Fruit fly (Drosophila melanogaster) whole organism, embryonic: Measurements from ENCODE around the gene CG11560.

Experiments
- ATbp ChIP-seq: fragments of 200-800 bp; sonication (Bioruptor generic); optimal IDR thresholded peaks from 2 replicates; lab custom pipeline; 2017; ENCODE audit warnings: missing biosample characterization, mild to moderate bottlenecking, missing genetic modification characterization, missing genetic modification reagents
- Bdp1 ChIP-seq: fragments of 200-800 bp; sonication (Bioruptor generic); optimal IDR thresholded peaks from 3 replicates; lab custom pipeline; 2016; ENCODE audit warnings: missing biosample characterization, missing genetic modification characterization
- Bteb2 ChIP-seq: fragments of 200-800 bp; sonication (Bioruptor generic); optimal IDR thresholded peaks from 2 replicates; lab custom pipeline; 2016; ENCODE audit warnings: missing biosample characterization, missing genetic modification characterization
- CG10147 ChIP-seq: fragments of 200-800 bp; sonication (Bioruptor generic); optimal IDR thresholded peaks from 2 replicates; lab custom pipeline; 2019; ENCODE audit warnings: missing biosample characterization, mild to moderate bottlenecking, missing genetic modification characterization, moderate library complexity
- CG12155 ChIP-seq: fragments of 200-800 bp; sonication (Bioruptor generic); optimal IDR thresholded peaks from 3 replicates; lab custom pipeline; 2016; ENCODE audit warnings: missing biosample characterization, missing genetic modification characterization
- CG12769 ChIP-seq: fragments of 200-800 bp; sonication (Bioruptor generic); optimal IDR thresholded peaks from 2 replicates; lab custom pipeline; 2019; ENCODE audit warnings: missing biosample characterization, mild to moderate bottlenecking, missing genetic modification characterization, moderate library complexity
- CG13287 ChIP-seq: fragments of 200-800 bp; sonication (Bioruptor generic); IDR thresholded peaks from 2 replicates; pipeline ENCODE4 v1.3.6; 2022; ENCODE audit warnings: missing biosample characterization, missing genetic modification characterization; ENCODE audit not compliant: partially characterized antibody
- CG14860 ChIP-seq: fragments of 200-800 bp; sonication (Bioruptor generic); IDR thresholded peaks from 3 replicates; pipeline ENCODE4 v1.3.6; 2022; ENCODE audit warnings: missing biosample characterization, missing genetic modification characterization; ENCODE audit not compliant: partially characterized antibody
- CG14965 ChIP-seq: fragments of 200-800 bp; sonication (Bioruptor generic); optimal IDR thresholded peaks from 2 replicates; lab custom pipeline; 2016; ENCODE audit warnings: missing biosample characterization, missing genetic modification characterization, borderline replicate concordance
- CG16815 ChIP-seq: fragments of 200-800 bp; sonication (Bioruptor generic); optimal IDR thresholded peaks from 3 replicates; lab custom pipeline; 2017; ENCODE audit warnings: missing biosample characterization, mild to moderate bottlenecking, missing genetic modification characterization
- CG18011 ChIP-seq: fragments of 200-800 bp; sonication (Bioruptor generic); optimal IDR thresholded peaks from 2 replicates; lab custom pipeline; 2017; ENCODE audit warnings: missing biosample characterization, missing genetic modification characterization, mild to moderate bottlenecking, moderate library complexity, missing genotype
- CG18619 ChIP-seq: fragments of 200-800 bp; sonication (Bioruptor generic); optimal IDR thresholded peaks from 3 replicates; lab custom pipeline; 2017; ENCODE audit warnings: missing biosample characterization, mild to moderate bottlenecking, missing genetic modification characterization
- CG2875 ChIP-seq: fragments of 200-800 bp; sonication (Bioruptor generic); optimal IDR thresholded peaks from 2 replicates; lab custom pipeline; 2017; ENCODE audit warnings: missing biosample characterization, mild to moderate bottlenecking, missing genetic modification characterization, missing genetic modification reagents
- CG30020 ChIP-seq: fragments of 200-800 bp; optimal IDR thresholded peaks from 2 replicates; lab custom pipeline; 2019; ENCODE audit warnings: missing biosample characterization, mild to moderate bottlenecking, missing genetic modification characterization, moderate library complexity
- CG30431 ChIP-seq: fragments of 200-800 bp; sonication (Bioruptor generic); optimal IDR thresholded peaks from 2 replicates; lab custom pipeline; 2017; ENCODE audit warnings: missing biosample characterization, missing genetic modification characterization
- CG32767 ChIP-seq: fragments of 200-800 bp; sonication (Bioruptor generic); IDR thresholded peaks from 2 replicates; pipeline ENCODE4 v1.3.6; 2022; ENCODE audit warnings: missing biosample characterization, missing genetic modification characterization
- CG34376 ChIP-seq: fragments of 200-800 bp; sonication (Bioruptor generic); optimal IDR thresholded peaks from 2 replicates; lab custom pipeline; 2018; ENCODE audit warnings: missing biosample characterization, mild to moderate bottlenecking, missing genetic modification characterization
- CG4360 ChIP-seq: fragments of 200-800 bp; sonication (Bioruptor generic); IDR thresholded peaks from 2 replicates; pipeline ENCODE4 v1.3.6; 2022; ENCODE audit warnings: missing biosample characterization, missing genetic modification characterization
- CG6765 ChIP-seq: fragments of 200-800 bp; sonication (Bioruptor generic); optimal IDR thresholded peaks from 3 replicates; lab custom pipeline; 2017; ENCODE audit warnings: missing biosample characterization, mild to moderate bottlenecking, missing genetic modification characterization
- CG7963 ChIP-seq: fragments of 200-800 bp; sonication (Bioruptor generic); IDR thresholded peaks from 3 replicates; pipeline ENCODE4 v1.3.6; 2022; ENCODE audit warnings: missing biosample characterization, missing genetic modification characterization; ENCODE audit not compliant: partially characterized antibody
- CG8359 ChIP-seq: fragments of 200-800 bp; sonication (Bioruptor generic); optimal IDR thresholded peaks from 2 replicates; lab custom pipeline; 2017; ENCODE audit warnings: missing biosample characterization, mild to moderate bottlenecking, missing genetic modification characterization, borderline replicate concordance
- CG8388 ChIP-seq: fragments of 200-800 bp; sonication (Bioruptor generic); optimal IDR thresholded peaks from 2 replicates; lab custom pipeline; 2019; ENCODE audit warnings: missing biosample characterization, mild to moderate bottlenecking, missing genetic modification characterization, moderate library complexity
- CG8944 ChIP-seq: fragments of 200-800 bp; sonication (Bioruptor generic); optimal IDR thresholded peaks from 3 replicates; lab custom pipeline; 2016; ENCODE audit warnings: missing biosample characterization, missing genetic modification characterization
- D ChIP-seq, 2 experiments: fragments of 200-800 bp in 1 of 2; fragments of >200 bp in 1 of 2; sonication (Bioruptor generic) in 1 of 2; optimal IDR thresholded peaks; 2 replicates in 1 of 2; 3 replicates in 1 of 2; lab custom pipeline; 2017; ENCODE audit warnings: mild to moderate bottlenecking in 1 of 2, missing biosample characterization in 1 of 2, missing genetic modification characterization in 1 of 2, missing genetic modification reagents in 1 of 2
- Dfd ChIP-seq, 2 experiments: fragments of >200 bp; optimal IDR thresholded peaks; 2 replicates each; lab custom pipeline; 2017; ENCODE audit warnings: missing biosample characterization in 2 of 2, missing genetic modification characterization in 2 of 2
- Doc3 ChIP-seq: fragments of 200-800 bp; sonication (Bioruptor generic); IDR thresholded peaks from 3 replicates; pipeline ENCODE4 v1.3.6; 2022; ENCODE audit warnings: missing biosample characterization, missing genetic modification characterization; ENCODE audit not compliant: partially characterized antibody
- Dref ChIP-seq: fragments of 200-800 bp; sonication (Bioruptor generic); IDR thresholded peaks from 2 replicates; pipeline ENCODE4 v1.3.6; 2022; ENCODE audit warnings: missing biosample characterization, missing genetic modification characterization
- Fer1 ChIP-seq: fragments of 200-800 bp; sonication (Bioruptor generic); optimal IDR thresholded peaks from 2 replicates; lab custom pipeline; 2017; ENCODE audit warnings: missing biosample characterization, mild to moderate bottlenecking, missing genetic modification characterization
- HLH3B ChIP-seq: fragments of 200-800 bp; sonication (Bioruptor generic); IDR thresholded peaks from 2 replicates; pipeline ENCODE4 v1.3.6; 2022; ENCODE audit warnings: missing biosample characterization, missing genetic modification characterization
- Hr51 ChIP-seq, 2 experiments: fragments of 200-800 bp; sonication (Bioruptor generic); optimal IDR thresholded peaks; 2 replicates in 1 of 2; 3 replicates in 1 of 2; lab custom pipeline; 2016 to 2018; ENCODE audit warnings: missing biosample characterization in 2 of 2, missing genetic modification characterization in 2 of 2, mild to moderate bottlenecking in 1 of 2, moderate library complexity in 1 of 2
- Scr ChIP-seq: fragments of 200-800 bp; sonication (Bioruptor generic); IDR thresholded peaks from 2 replicates; pipeline ENCODE4 v1.3.6; 2022; ENCODE audit warnings: missing biosample characterization, missing genetic modification characterization; ENCODE audit not compliant: partially characterized antibody
- ac ChIP-seq: fragments of 200-800 bp; sonication (Bioruptor generic); optimal IDR thresholded peaks from 3 replicates; lab custom pipeline; 2017; ENCODE audit warnings: missing biosample characterization, mild to moderate bottlenecking, missing genetic modification characterization
- bbx ChIP-seq: fragments of 200-800 bp; sonication (Bioruptor generic); IDR thresholded peaks from 2 replicates; pipeline ENCODE4 v1.3.6; 2022; ENCODE audit warnings: missing biosample characterization, missing genetic modification characterization; ENCODE audit not compliant: partially characterized antibody
- bigmax ChIP-seq: fragments of 200-800 bp; sonication (Bioruptor generic); optimal IDR thresholded peaks from 2 replicates; lab custom pipeline; 2018; ENCODE audit warnings: missing biosample characterization, mild to moderate bottlenecking, missing genetic modification characterization
- bsh ChIP-seq, 2 experiments: fragments of 200-800 bp; sonication (Bioruptor generic); optimal IDR thresholded peaks; 2 replicates each; lab custom pipeline; 2017 to 2018; ENCODE audit warnings: mild to moderate bottlenecking in 2 of 2, missing biosample characterization in 2 of 2, missing genetic modification characterization in 2 of 2, moderate library complexity in 1 of 2
- cg ChIP-seq: fragments of 200-800 bp; sonication (Bioruptor generic); optimal IDR thresholded peaks from 3 replicates; lab custom pipeline; 2019; ENCODE audit warnings: missing biosample characterization, mild to moderate bottlenecking, missing genetic modification characterization, moderate library complexity
- ci ChIP-seq: fragments of 200-800 bp; sonication (Bioruptor generic); IDR thresholded peaks from 3 replicates; pipeline ENCODE4 v1.3.6; 2022; ENCODE audit warnings: missing biosample characterization, missing genetic modification characterization
- gce ChIP-seq: fragments of 200-800 bp; sonication (Bioruptor generic); IDR thresholded peaks from 3 replicates; pipeline ENCODE4 v1.3.6; 2022; ENCODE audit warnings: missing biosample characterization, missing genetic modification characterization
- gfzf ChIP-seq: fragments of 200-800 bp; sonication (Bioruptor generic); optimal IDR thresholded peaks from 2 replicates; lab custom pipeline; 2016; ENCODE audit warnings: missing biosample characterization, mild to moderate bottlenecking, missing genetic modification characterization, moderate library complexity
- kay ChIP-seq: fragments of 200-800 bp; sonication (Bioruptor generic); optimal IDR thresholded peaks from 2 replicates; lab custom pipeline; 2016; ENCODE audit warnings: missing biosample characterization, missing genetic modification characterization
- row ChIP-seq: fragments of 200-800 bp; sonication (Bioruptor generic); IDR thresholded peaks from 3 replicates; pipeline ENCODE4 v1.3.6; 2022; ENCODE audit warnings: missing biosample characterization, missing genetic modification characterization
- sob ChIP-seq: fragments of 200-800 bp; sonication (Bioruptor generic); IDR thresholded peaks from 2 replicates; pipeline ENCODE4 v1.3.6; 2022; ENCODE audit warnings: missing biosample characterization, missing genetic modification characterization
- sr ChIP-seq: fragments of 200-800 bp; sonication (Bioruptor generic); IDR thresholded peaks from 3 replicates; pipeline ENCODE4 v1.3.6; 2022; ENCODE audit warnings: missing biosample characterization, missing genetic modification characterization
- ssp ChIP-seq: fragments of 200-800 bp; sonication (Bioruptor generic); IDR thresholded peaks from 2 replicates; pipeline ENCODE4 v1.3.6; 2022; ENCODE audit warnings: missing biosample characterization, missing genetic modification characterization
- stwl ChIP-seq: fragments of 200-800 bp; sonication (Bioruptor generic); optimal IDR thresholded peaks from 3 replicates; lab custom pipeline; 2018; ENCODE audit warnings: missing biosample characterization, mild to moderate bottlenecking, missing genetic modification characterization, moderate library complexity
- toy ChIP-seq: fragments of 200-800 bp; sonication (Bioruptor generic); IDR thresholded peaks from 2 replicates; pipeline ENCODE4 v1.3.6; 2022; ENCODE audit warnings: missing biosample characterization, missing genetic modification characterization

CG11560 gene

dm6 chr3L:12145709-12146694 is 26.2 kb downstream of the CG11560 start, which contains the start of the genes eIF3l and Nrx-IV (continued):
- peak; percentile 81 for TF ChIP-seq gfzf (GFP tag; lab: Kevin White, UChicago)
- no peak for TF ChIP-seq ac (GFP tag; lab: Kevin White, UChicago)
- no peak for TF ChIP-seq HLH3B (GFP tag; lab: Robert Waterston, UW)
- TF ChIP-seq Scr (GFP tag; lab: Robert Waterston, UW): peak; percentile 80
- no peak for TF ChIP-seq CG34376 (GFP tag; lab: Kevin White, UChicago)
- 0 out of 2 replicates have a peak, but pooled peaks have one; percentile 6 for TF ChIP-seq CG4360 (GFP tag; lab: Robert Waterston, UW)
- TF ChIP-seq row (GFP tag; lab: Robert Waterston, UW): peak; percentile 57; the same call in 2 of the 3 replicates
- TF ChIP-seq bigmax (GFP tag; lab: Kevin White, UChicago): peak; percentile 88
- TF ChIP-seq Dref (GFP tag; lab: Robert Waterston, UW): peak; percentile 63
- TF ChIP-seq D (optimal IDR thresholded peaks at IDR 0.05; lab: Kevin White, UChicago): no peak
- TF ChIP-seq D (GFP tag; optimal IDR thresholded peaks at IDR 0.05; lab: Kevin White, UChicago): no peak
- no peak for TF ChIP-seq CG14965 (GFP tag; lab: Kevin White, UChicago)
- TF ChIP-seq CG2875: no peak
- TF ChIP-seq CG12155: peak; percentile 32
- TF ChIP-seq CG7963: peak; percentile 4; the same call in 1 of the 3 replicates
- no peak for TF ChIP-seq CG18619 (GFP tag; lab: Kevin White, UChicago)
- peak; percentile 35 for TF ChIP-seq stwl
- TF ChIP-seq CG12769: peak; percentile 12
- peak; percentile 27 for TF ChIP-seq CG30020 (tag; lab: Kevin White, UChicago)
- TF ChIP-seq bbx (GFP tag; lab: Robert Waterston, UW): peak; percentile 28
- no peak for TF ChIP-seq CG16815 (GFP tag; lab: Kevin White, UChicago)
- TF ChIP-seq ci: peak; percentile 28; the same call in 1 of the 3 replicates
- TF ChIP-seq CG13287 (GFP tag; lab: Robert Waterston, UW): peak; percentile 72
- no peak for TF ChIP-seq cg (GFP tag; lab: Kevin White, UChicago)
- TF ChIP-seq CG8944 (GFP tag; lab: Kevin White, UChicago): no peak
- peak; percentile 1 for TF ChIP-seq Bteb2
- no peak for TF ChIP-seq CG8388
- no peak for TF ChIP-seq toy (GFP tag; lab: Robert Waterston, UW)
- no peak for TF ChIP-seq CG30431 (GFP tag; lab: Kevin White, UChicago)
- TF ChIP-seq CG6765 (GFP tag; lab: Kevin White, UChicago): no peak
- no peak for TF ChIP-seq ssp (GFP tag; lab: Robert Waterston, UW)
- TF ChIP-seq Dfd (GFP tag; optimal IDR thresholded peaks at IDR 0.05; lab: Kevin White, UChicago): no peak
- TF ChIP-seq ATbp (GFP tag; lab: Kevin White, UChicago): no peak
- no peak for TF ChIP-seq CG32767
- no peak for TF ChIP-seq Bdp1 (GFP tag; lab: Kevin White, UChicago)
- TF ChIP-seq CG14860 (GFP tag; lab: Robert Waterston, UW): peak; percentile 48; the same call in 1 of the 3 replicates
- no peak for TF ChIP-seq Hr51 (GFP tag; optimal IDR thresholded peaks at IDR 0.05; lab: Kevin White, UChicago)
- TF ChIP-seq CG8359 (GFP tag; lab: Kevin White, UChicago): no peak
- no peak for TF ChIP-seq gce
- TF ChIP-seq kay (GFP tag; lab: Kevin White, UChicago): peak; percentile 35
- TF ChIP-seq Fer1 (GFP tag; lab: Kevin White, UChicago): no peak
- TF ChIP-seq CG10147 (GFP tag; lab: Kevin White, UChicago): no peak
- no peak for TF ChIP-seq bsh (GFP tag; optimal IDR thresholded peaks at IDR 0.05; lab: Kevin White, UChicago)
- no peak for TF ChIP-seq sob (GFP tag; lab: Robert Waterston, UW)
- TF ChIP-seq CG18011 (GFP tag; lab: Kevin White, UChicago): no peak
- TF ChIP-seq Doc3 (GFP tag; lab: Robert Waterston, UW): peak; percentile 59; the same call in 2 of the 3 replicates
- TF ChIP-seq sr (GFP tag; lab: Robert Waterston, UW): no peak
